Worm (Caenorhabditis elegans) whole organism, L4/young adult: ENCODE data around the gene F36H1.3.

Experiments used
- dao-5 ChIP-seq: sonication (generic microtip); optimal IDR thresholded peaks from 2 replicates; lab custom pipeline; 2016; ENCODE audit warnings: missing genotype, missing genetic modification characterization, moderate library complexity, missing compliant biosample characterization
- him-1 ChIP-seq: sonication (generic microtip); optimal IDR thresholded peaks from 2 replicates; lab custom pipeline; 2016; ENCODE audit warnings: missing genotype, missing genetic modification reagents, missing genetic modification characterization, missing compliant biosample characterization

DNA sequence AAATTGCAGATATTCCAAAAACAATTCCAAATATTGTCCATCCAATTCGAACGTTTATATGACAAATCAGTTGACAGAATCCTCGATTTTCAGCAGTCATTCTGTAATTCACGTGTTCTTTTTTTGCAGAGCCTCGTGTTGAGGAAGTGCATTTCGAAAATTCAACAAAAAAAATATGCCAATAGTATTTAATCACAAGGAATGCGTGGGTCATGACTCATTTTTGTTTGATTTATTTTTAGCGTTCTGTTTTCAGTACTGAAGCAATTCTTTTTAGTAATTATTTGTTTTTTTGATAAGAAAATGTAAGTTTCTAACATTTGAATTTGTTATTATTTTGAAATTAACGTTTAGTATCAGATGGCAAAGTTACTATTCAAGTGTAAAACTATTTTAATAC is 19.0 kb upstream of the F36H1.3 start, which contains the start of gene hrg-4:
- TF ChIP-seq him-1 (tag; lab: Kevin White, UChicago) (no peak), dao-5 (tag; lab: Kevin White, UChicago) (no peak)
